Fruit fly (Drosophila melanogaster) S2 (cell line): ENCODE measurements around the gene promL.

Experiments used
- CG8478 ChIP-seq: fragments of >200 bp; optimal IDR thresholded peaks from 2 replicates; lab custom pipeline; 2018
- CTCF ChIP-seq, 2 experiments: fragments of >200 bp; optimal IDR thresholded peaks; 2 replicates each; lab custom pipeline; 2018

DNA sequence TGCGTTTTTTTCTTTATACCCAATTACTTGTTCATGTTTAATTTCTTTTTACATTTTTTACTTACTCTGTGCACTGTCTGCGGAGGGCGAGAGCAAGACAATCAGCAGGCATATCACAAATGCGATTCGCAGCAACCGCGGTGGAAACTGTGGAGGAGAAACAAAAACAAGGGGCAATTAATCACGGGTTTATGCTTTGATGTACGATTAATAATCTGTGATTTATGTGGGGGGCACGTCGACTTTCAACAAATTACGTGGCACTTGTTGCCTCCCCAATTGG, 30.0 kb downstream of the promL start:
- TF ChIP-seq CTCF (optimal IDR thresholded peaks at IDR 0.05; lab: Kevin White, UChicago) = no peak
- TF ChIP-seq CG8478 (lab: Kevin White, UChicago) = no peak
